Worm (Caenorhabditis elegans) whole organism, L3 larva: ENCODE measurements around the gene R07B1.6.

ENCODE experiments used
- R02D3.7 ChIP-seq: fragments of 150-350 bp; optimal IDR thresholded peaks from 2 replicates; lab custom pipeline; 2014; ENCODE audit warnings: missing biosample characterization, missing genetic modification characterization
- ZK546.5 ChIP-seq: sonication (generic microtip); optimal IDR thresholded peaks from 2 replicates; lab custom pipeline; 2017; ENCODE audit warnings: missing biosample characterization, missing genetic modification characterization
- aly-2 ChIP-seq: fragments of 150-350 bp; optimal IDR thresholded peaks from 2 replicates; lab custom pipeline; 2014; ENCODE audit warnings: missing biosample characterization, missing genetic modification characterization
- ama-1 ChIP-seq: fragments of 150-350 bp; optimal IDR thresholded peaks from 2 replicates; lab custom pipeline; 2018
- ceh-16 ChIP-seq: sonication (generic microtip); optimal IDR thresholded peaks from 2 replicates; lab custom pipeline; 2017; ENCODE audit warnings: missing biosample characterization, missing genetic modification characterization
- ceh-28 ChIP-seq: fragments of 150-350 bp; optimal IDR thresholded peaks from 2 replicates; lab custom pipeline; 2014; ENCODE audit warnings: missing biosample characterization, missing genetic modification reagents, missing genetic modification characterization
- egl-27 ChIP-seq: sonication (generic microtip); optimal IDR thresholded peaks from 4 replicates; lab custom pipeline; 2017; ENCODE audit warnings: missing biosample characterization, missing genetic modification reagents, missing genetic modification characterization
- egl-5 ChIP-seq: fragments of 150-350 bp; optimal IDR thresholded peaks from 2 replicates; lab custom pipeline; 2017; ENCODE audit warnings: missing biosample characterization, missing genetic modification reagents, missing genetic modification characterization, inconsistent platforms
- elt-1 ChIP-seq: fragments of 150-350 bp; optimal IDR thresholded peaks from 2 replicates; lab custom pipeline; 2014; ENCODE audit warnings: missing biosample characterization, missing genetic modification characterization
- elt-2 ChIP-seq: sonication (generic microtip); optimal IDR thresholded peaks from 2 replicates; lab custom pipeline; 2016; ENCODE audit warnings: missing genetic modification reagents, mild to moderate bottlenecking, missing genetic modification characterization, missing compliant biosample characterization
- eor-1 ChIP-seq, 2 experiments: fragments of 150-350 bp; optimal IDR thresholded peaks; 2 replicates each; lab custom pipeline; 2014 to 2018; ENCODE audit warnings: missing biosample characterization in 2 of 2, missing genetic modification characterization in 2 of 2
- fkh-10 ChIP-seq: sonication (generic microtip); optimal IDR thresholded peaks from 2 replicates; lab custom pipeline; 2017; ENCODE audit warnings: missing biosample characterization, missing genetic modification reagents, missing genetic modification characterization
- fkh-2 ChIP-seq: fragments of 150-350 bp; optimal IDR thresholded peaks from 2 replicates; lab custom pipeline; 2014; ENCODE audit warnings: missing biosample characterization, missing genetic modification reagents, missing genetic modification characterization
- hmg-11 ChIP-seq: sonication (generic microtip); optimal IDR thresholded peaks from 2 replicates; lab custom pipeline; 2016; ENCODE audit warnings: missing genetic modification characterization, missing compliant biosample characterization
- jun-1 ChIP-seq: fragments of 150-350 bp; optimal IDR thresholded peaks from 2 replicates; lab custom pipeline; 2014; ENCODE audit warnings: missing biosample characterization, missing genetic modification reagents, missing genetic modification characterization
- lin-15B ChIP-seq: fragments of 150-350 bp; optimal IDR thresholded peaks from 2 replicates; lab custom pipeline; 2014; ENCODE audit warnings: missing biosample characterization, missing genetic modification characterization
- lin-39 ChIP-seq: fragments of 150-350 bp; optimal IDR thresholded peaks from 2 replicates; lab custom pipeline; 2018; ENCODE audit warnings: missing biosample characterization, missing genetic modification reagents, missing genetic modification characterization
- mdl-1 ChIP-seq: fragments of 150-350 bp; optimal IDR thresholded peaks from 2 replicates; lab custom pipeline; 2014; ENCODE audit warnings: missing biosample characterization, missing genetic modification characterization
- mml-1 ChIP-seq: fragments of 150-350 bp; sonication (generic microtip); optimal IDR thresholded peaks from 3 replicates; lab custom pipeline; 2014; ENCODE audit warnings: missing biosample characterization, missing genetic modification characterization
- nfya-1 ChIP-seq: sonication (generic microtip); optimal IDR thresholded peaks from 2 replicates; lab custom pipeline; 2017; ENCODE audit warnings: missing genetic modification characterization, mild to moderate bottlenecking, missing compliant biosample characterization, antibody characterized with exemption, moderate library complexity; ENCODE audit not compliant: insufficient read depth
- nhr-23 ChIP-seq: fragments of 150-350 bp; optimal IDR thresholded peaks from 2 replicates; lab custom pipeline; 2014; ENCODE audit warnings: missing biosample characterization, missing genetic modification reagents, missing genetic modification characterization
- nhr-25 ChIP-seq: sonication (generic microtip); optimal IDR thresholded peaks from 2 replicates; lab custom pipeline; 2017; ENCODE audit warnings: missing biosample characterization, missing genetic modification characterization
- nhr-43 ChIP-seq: sonication (generic microtip); optimal IDR thresholded peaks from 2 replicates; lab custom pipeline; 2016; ENCODE audit warnings: mild to moderate bottlenecking, missing genetic modification characterization, missing compliant biosample characterization; ENCODE audit not compliant: poor library complexity, severe bottlenecking
- nhr-77 ChIP-seq: fragments of 150-350 bp; optimal IDR thresholded peaks from 2 replicates; lab custom pipeline; 2014; ENCODE audit warnings: missing biosample characterization, missing genetic modification characterization
- pqm-1 ChIP-seq: fragments of 150-350 bp; optimal IDR thresholded peaks from 2 replicates; lab custom pipeline; 2017; ENCODE audit warnings: missing biosample characterization, missing genetic modification characterization, inconsistent platforms
- sea-2 ChIP-seq: fragments of 150-350 bp; sonication (generic microtip); optimal IDR thresholded peaks from 4 replicates; lab custom pipeline; 2014; ENCODE audit warnings: missing biosample characterization, missing genetic modification reagents, missing genetic modification characterization
- snpc-4 ChIP-seq: fragments of 150-350 bp; optimal IDR thresholded peaks from 2 replicates; lab custom pipeline; 2014; ENCODE audit warnings: missing biosample characterization, missing genetic modification characterization
- tbx-2 ChIP-seq: sonication (generic microtip); optimal IDR thresholded peaks from 2 replicates; lab custom pipeline; 2016; ENCODE audit warnings: mild to moderate bottlenecking, missing genetic modification characterization, missing compliant biosample characterization
- zag-1 ChIP-seq: fragments of 150-350 bp; optimal IDR thresholded peaks from 2 replicates; lab custom pipeline; 2014; ENCODE audit warnings: missing biosample characterization, missing genetic modification characterization

R07B1.6 gene

DNA sequence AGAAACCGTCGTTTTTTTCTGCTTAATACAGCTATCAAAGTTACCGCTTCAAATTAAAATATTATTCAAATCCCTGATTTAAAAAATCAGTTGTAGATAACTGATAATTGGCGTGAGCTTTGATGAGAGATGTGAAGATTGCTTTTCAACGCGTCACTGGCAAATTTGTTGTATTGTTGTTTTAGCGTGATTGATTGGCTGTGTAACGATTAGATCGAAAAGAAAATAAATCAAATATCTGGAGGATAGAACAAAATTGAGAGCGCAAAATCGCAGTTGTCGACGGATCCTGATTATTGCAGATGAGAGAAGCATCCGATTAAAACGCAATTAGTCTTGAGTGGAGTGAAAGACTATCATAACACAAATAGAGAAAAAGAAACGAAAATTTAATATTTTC, 25.6 kb upstream of the R07B1.6 start:
- TF ChIP-seq ceh-28 (tag; lab: Kevin White, UChicago) (no peak), nfya-1 (tag; lab: Kevin White, UChicago) (no peak), pqm-1 (no peak), eor-1 (tag; optimal IDR thresholded peaks at IDR 0.05; lab: Kevin White, UChicago) (no peak), ceh-16 (no peak), mdl-1 (tag; lab: Kevin White, UChicago) (no peak), elt-1 (tag; lab: Kevin White, UChicago) (no peak), zag-1 (tag; lab: Kevin White, UChicago) (no peak), tbx-2 (no peak), nhr-23 (tag; lab: Kevin White, UChicago) (no peak)

DNA sequence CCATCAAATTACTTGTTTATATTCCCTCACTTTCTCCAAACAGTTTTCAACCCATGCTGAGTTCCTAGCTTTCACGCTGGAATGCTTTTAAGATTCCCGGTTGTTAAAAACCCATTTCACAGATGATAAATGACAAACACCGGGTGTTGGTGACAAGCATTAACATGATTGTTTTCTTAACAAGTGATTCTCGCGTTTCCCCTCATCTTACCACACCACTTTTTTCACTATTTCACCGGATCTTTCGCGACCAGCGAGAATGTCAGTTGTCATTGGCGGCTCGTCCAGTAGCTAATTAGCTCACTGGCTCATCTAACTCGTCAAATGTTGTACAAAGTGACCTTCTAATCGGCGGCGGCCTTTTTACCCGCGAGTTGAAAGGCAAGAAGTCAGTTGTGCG, 24.4 kb upstream of the R07B1.6 start:
- TF ChIP-seq nfya-1 (tag; lab: Kevin White, UChicago) = peak; percentile 25
- TF ChIP-seq R02D3.7 (tag; lab: Kevin White, UChicago) = no peak
- TF ChIP-seq mml-1 (tag; lab: Kevin White, UChicago) = no peak
- peak; percentile 85 for TF ChIP-seq egl-5 (tag; lab: Kevin White, UChicago)
- TF ChIP-seq lin-39 (tag; lab: Kevin White, UChicago) = peak; percentile 22
- TF ChIP-seq nhr-25 (tag; lab: Kevin White, UChicago) = no peak
- no peak for TF ChIP-seq ama-1 (lab: Kevin White, UChicago)

DNA sequence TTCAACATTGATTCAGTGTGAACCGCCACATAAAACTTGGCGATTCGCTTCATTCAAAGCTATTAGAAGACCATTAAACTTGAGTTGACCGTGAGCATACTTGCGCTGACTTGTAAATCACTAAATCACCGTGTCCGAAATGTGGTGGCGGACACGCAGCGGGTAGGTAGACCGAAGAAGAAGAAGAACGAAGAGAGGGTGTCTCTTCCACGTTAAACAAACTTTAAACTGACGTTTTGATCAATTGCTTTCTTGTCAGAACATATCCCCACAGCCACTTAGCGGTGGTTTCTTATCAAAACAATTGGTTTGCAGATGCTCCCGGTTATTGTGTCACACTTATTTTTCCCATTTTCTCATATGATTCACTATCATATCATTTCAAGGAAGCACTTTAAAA, 22.9 kb upstream of the R07B1.6 start:
- TF ChIP-seq ceh-28 (tag; lab: Kevin White, UChicago) (no peak), egl-5 (tag; lab: Kevin White, UChicago) (peak; percentile 16)

DNA sequence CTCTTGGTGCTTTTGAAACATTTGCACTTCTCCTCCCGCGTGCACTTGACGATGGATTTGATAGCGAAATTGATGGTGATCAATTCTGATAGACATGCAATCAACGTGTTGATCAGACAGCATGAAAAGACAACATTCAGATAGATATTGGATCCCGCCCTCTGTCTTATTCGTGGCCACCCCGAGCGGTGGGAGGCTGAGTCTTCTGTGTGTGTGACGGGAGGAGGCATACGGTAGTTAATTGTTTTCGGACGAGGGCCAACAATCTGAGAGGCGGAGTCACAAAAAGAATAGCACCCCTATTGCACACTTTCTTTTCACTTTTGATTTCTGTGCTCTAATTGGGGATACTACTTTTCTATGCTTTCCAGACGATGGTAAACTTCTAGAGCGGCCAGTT, 20.5 kb upstream of the R07B1.6 start:
- peak; percentile 26 for TF ChIP-seq nfya-1 (tag; lab: Kevin White, UChicago)
- TF ChIP-seq mdl-1 (tag; lab: Kevin White, UChicago) = no peak

DNA sequence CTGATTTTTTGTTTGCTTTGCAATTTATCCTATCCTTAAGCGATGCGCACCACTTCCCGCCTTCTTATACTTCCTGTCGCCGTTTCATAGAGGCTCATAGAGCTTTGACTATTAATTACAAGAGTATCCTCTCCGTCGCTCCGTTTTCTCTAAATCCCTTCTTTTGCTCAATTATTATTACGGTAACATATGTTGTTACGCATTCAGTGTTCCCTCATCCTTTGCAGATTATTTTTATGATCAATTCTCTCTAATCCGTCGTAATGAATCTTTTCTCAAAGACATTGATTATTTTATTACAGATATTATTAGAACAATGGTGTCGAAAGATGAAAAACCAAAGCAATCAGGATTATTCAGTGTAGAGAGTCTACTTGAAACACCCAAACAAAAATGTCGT, 19.5 kb upstream of the R07B1.6 start, which contains the start of gene vab-15:
Gene vab-15 (plus strand): TSS at position 301 of the 400 bp plus-strand sequence.
- TF ChIP-seq hmg-11 (tag; lab: Kevin White, UChicago) (no peak), lin-15B (tag; lab: Kevin White, UChicago) (no peak), pqm-1 (no peak), nfya-1 (tag; lab: Kevin White, UChicago) (no peak), nhr-77 (tag; lab: Kevin White, UChicago) (no peak), nhr-25 (tag; lab: Kevin White, UChicago) (no peak), nhr-43 (tag; lab: Kevin White, UChicago) (no peak), egl-27 (tag; lab: Kevin White, UChicago) (no peak), ZK546.5 (tag; lab: Kevin White, UChicago) (no peak), sea-2 (GFP tag; lab: Kevin White, UChicago) (no peak)

DNA sequence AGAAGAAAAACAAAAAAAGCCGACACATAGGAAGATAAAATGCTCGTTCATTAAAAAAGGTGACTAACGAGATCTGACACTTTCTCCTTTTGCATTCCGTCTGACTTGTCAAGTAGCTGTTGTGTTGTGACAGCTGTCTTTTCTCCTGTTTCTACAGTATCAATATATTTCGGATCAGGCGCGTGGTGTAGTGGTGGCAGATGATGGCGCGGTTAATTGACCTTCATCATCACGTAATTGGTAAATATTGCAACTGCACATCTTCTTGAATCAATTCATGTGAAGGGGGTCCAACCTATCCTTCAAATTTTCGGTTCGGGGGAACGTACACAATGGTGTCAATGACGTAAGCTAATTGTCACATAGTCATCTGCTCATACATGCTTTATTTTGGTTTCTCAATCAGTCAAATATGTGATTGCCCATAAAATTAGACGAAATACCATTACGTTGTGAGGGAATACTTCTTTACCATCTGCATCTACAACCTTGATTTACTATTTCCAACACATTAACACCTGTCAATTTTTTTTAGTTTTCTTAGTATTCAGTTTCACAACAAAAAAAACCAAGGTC, 18.2 kb upstream of the R07B1.6 start:
- TF ChIP-seq fkh-10 (no peak), R02D3.7 (tag; lab: Kevin White, UChicago) (no peak), mdl-1 (tag; lab: Kevin White, UChicago) (no peak), fkh-2 (no peak), aly-2 (tag; lab: Kevin White, UChicago) (no peak), snpc-4 (tag; lab: Kevin White, UChicago) (no peak), elt-1 (tag; lab: Kevin White, UChicago) (no peak), eor-1 (tag; optimal IDR thresholded peaks at IDR 0.05; lab: Kevin White, UChicago) (no peak)
- TF ChIP-seq, all 47 proteins: peak for 0

DNA sequence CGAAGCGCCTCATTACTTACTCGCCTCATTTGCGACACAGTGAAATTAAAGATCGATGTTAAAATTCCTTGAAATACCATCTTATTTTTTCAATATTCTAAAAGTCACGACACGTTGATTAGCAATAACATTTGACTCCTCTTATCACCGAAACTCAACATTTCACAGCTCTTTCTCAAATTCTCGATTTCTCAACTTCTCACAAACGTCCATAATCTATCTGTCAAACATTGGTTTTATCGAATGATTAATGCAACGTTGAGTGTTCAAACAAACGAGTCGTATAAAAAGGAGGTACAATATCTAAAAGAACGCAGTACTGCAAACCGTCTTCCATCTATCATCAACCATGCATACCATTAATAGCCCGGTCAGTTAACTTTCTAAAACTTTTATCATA, 16.2 kb upstream of the R07B1.6 start, which contains the start of gene lec-8:
Gene lec-8 (plus strand): TSS at position 314 of the 400 bp plus-strand sequence.
- no peak for TF ChIP-seq elt-1 (tag; lab: Kevin White, UChicago)
- TF ChIP-seq jun-1 = peak; percentile 60
- TF ChIP-seq elt-2 = peak; percentile 89
